Worm (Caenorhabditis elegans) whole organism, young adult: ENCODE results near the gene snu-66.

ENCODE experiments used
- F57C9.4 ChIP-seq: sonication (generic microtip); optimal IDR thresholded peaks from 2 replicates; lab custom pipeline; 2017; ENCODE audit warnings: mild to moderate bottlenecking, missing genetic modification characterization, missing compliant biosample characterization
- Y56A3A.18 ChIP-seq: fragments of 200-800 bp; sonication (Bioruptor generic); IDR thresholded peaks from 2 replicates; pipeline ENCODE4 v1.3.6; 2022; ENCODE audit warnings: missing genetic modification reagents, missing genetic modification characterization, missing compliant biosample characterization
- Y79H2A.3 ChIP-seq: fragments of 200-800 bp; sonication (Bioruptor generic); conservative IDR thresholded peaks from 2 replicates; pipeline ENCODE4 v1.3.6; 2022; ENCODE audit warnings: missing genetic modification reagents, missing genetic modification characterization, missing compliant biosample characterization
- Y95B8A.8 ChIP-seq: fragments of 200-800 bp; sonication (Bioruptor generic); IDR thresholded peaks from 2 replicates; pipeline ENCODE4 v1.3.6; 2022; ENCODE audit warnings: missing genetic modification reagents, missing genetic modification characterization, missing compliant biosample characterization
- athp-1 ChIP-seq: sonication (generic microtip); optimal IDR thresholded peaks from 2 replicates; lab custom pipeline; 2017; ENCODE audit warnings: mild to moderate bottlenecking, missing genetic modification characterization, missing compliant biosample characterization
- attf-3 ChIP-seq: fragments of 200-800 bp; sonication (Bioruptor generic); conservative IDR thresholded peaks from 2 replicates; pipeline ENCODE4 v1.3.6; 2022; ENCODE audit warnings: missing genetic modification reagents, missing genetic modification characterization, missing compliant biosample characterization
- ceh-40 ChIP-seq: fragments of 200-800 bp; sonication (Bioruptor generic); IDR thresholded peaks from 2 replicates; pipeline ENCODE4 v1.3.6; 2022; ENCODE audit warnings: missing genetic modification characterization, missing compliant biosample characterization
- efl-1 ChIP-seq: fragments of 150-350 bp; optimal IDR thresholded peaks from 2 replicates; lab custom pipeline; 2014; ENCODE audit warnings: missing biosample characterization, missing genetic modification reagents, missing genetic modification characterization
- nhr-120 ChIP-seq: fragments of 200-800 bp; sonication (Bioruptor generic); IDR thresholded peaks from 2 replicates; pipeline ENCODE4 v1.3.6; 2022; ENCODE audit warnings: missing genetic modification characterization, missing compliant biosample characterization

ce11 chrV:7600149-7600548, 24.7 kb upstream of the snu-66 start, which contains the start of gene C50E3.9:
- TF ChIP-seq athp-1 (tag; lab: Kevin White, UChicago) (no peak), efl-1 (GFP tag; lab: Kevin White, UChicago) (no peak), nhr-120 (GFP tag; lab: Robert Waterston, UW) (no peak), Y79H2A.3 (GFP tag; lab: Robert Waterston, UW) (no peak), attf-3 (GFP tag; lab: Robert Waterston, UW) (no peak), ceh-40 (GFP tag; lab: Robert Waterston, UW) (no peak), Y95B8A.8 (GFP tag; lab: Robert Waterston, UW) (no peak), Y56A3A.18 (GFP tag; lab: Robert Waterston, UW) (no peak), F57C9.4 (tag; lab: Kevin White, UChicago) (no peak)
